Worm (Caenorhabditis elegans): ENCODE measurements around the gene E02H9.9.
"Not testable (repeated sequence)": the region's sequence is repeated elsewhere in the genome, so short reads cannot be mapped to it uniquely, and the experiment has no call there.

Gene E02H9.9

DNA sequence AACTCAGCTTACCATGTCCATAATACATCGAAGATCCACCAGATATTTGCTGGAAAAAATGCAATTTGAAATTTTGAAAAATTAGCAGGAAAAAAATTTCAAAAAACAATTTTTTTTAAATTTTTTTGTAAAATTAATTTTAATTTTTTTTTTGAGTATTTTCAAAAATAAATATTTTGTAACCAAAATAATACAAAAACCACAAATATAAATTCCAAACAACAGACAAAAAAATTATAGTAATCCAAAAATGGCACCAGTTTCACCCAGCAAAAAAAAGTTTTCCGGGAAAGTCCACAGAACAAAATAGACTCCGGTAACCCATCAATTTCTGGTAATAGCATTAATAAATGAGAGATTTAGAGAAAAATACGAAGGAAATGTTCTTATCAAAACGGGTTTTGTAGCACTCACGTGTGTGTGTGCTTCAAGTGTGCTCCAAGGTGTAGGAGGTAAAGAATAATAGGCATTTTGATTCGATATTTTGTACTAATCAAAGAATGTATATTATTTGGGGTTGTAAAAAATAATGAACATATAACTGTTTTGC, 13.3 kb downstream of the E02H9.9 start, which contains the start of gene nhr-121:
Gene nhr-121 (minus strand): TSS at position 51 of the 550 bp plus-strand sequence.
- TF ChIP-seq W03F9.2 (tag; optimal IDR thresholded peaks at IDR 0.05) (no peak), dao-5 (tag; optimal IDR thresholded peaks at IDR 0.05) (no peak), him-1 (tag; optimal IDR thresholded peaks at IDR 0.05) (no peak)

DNA sequence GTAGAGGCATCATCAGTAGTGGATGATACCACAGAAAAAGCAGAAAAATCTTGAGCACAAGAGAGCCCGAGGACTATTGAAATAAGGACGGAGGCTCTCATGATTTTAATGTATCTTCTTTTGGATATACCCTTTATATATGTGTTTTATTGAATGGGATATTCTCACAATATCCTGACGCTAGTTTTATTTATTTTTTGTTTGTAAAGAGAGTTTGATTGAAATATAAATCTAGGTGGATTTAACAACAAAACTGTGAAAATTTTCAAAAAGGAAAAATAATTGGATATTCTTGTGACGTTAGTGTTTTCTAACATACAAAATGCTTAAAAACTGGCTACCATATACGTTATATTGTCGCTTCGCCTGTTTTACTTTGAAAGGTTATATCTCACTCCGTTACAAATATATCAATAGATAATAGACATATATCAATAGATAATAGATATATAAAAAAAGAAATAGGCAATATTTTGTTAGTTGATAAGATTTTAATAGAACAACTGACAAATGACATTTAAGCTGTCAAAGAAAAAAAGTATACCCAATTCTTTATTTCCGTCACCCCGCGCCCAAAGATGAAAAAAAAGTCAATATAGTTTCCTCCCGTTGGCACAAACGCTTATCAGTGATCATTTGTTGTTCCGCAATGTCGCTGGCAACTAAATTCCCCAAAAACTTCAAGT, 22.4 kb downstream of the E02H9.9 start, which contains the start of the genes E02H9.7 and klo-2:
Gene E02H9.7 (minus strand): TSS at position 101 of the 686 bp plus-strand sequence.
Gene klo-2 (plus strand): TSS at position 636 of the 686 bp plus-strand sequence.
- TF ChIP-seq W03F9.2 (tag; optimal IDR thresholded peaks at IDR 0.05) = no peak
- TF ChIP-seq him-1 (tag; optimal IDR thresholded peaks at IDR 0.05) = no peak
- TF ChIP-seq dao-5 (tag; optimal IDR thresholded peaks at IDR 0.05) = no peak

DNA sequence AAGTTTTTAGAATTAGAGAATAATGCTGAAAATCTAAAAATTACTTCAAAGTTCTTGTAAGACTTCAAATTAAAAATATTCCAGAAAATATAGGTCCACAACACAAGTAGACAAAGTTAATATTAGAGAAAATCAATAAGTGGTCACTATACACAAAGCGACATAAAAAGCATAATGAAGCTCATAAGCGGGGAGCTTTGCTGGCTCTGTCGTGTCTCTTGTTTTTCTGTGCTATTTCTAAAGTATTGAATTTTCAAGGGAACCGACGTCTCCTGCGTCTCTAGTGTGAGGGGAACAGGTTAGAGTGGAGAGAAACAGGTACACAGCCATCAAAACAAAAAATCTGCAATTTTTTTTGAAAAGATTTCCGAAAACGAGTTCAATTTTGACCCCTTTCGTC, 29.6 kb downstream of the E02H9.9 start, which contains the start of gene E02H9.13:
Gene E02H9.13 (minus strand): TSS at position 199 of the 400 bp plus-strand sequence.
- no peak for TF ChIP-seq him-1 (tag; optimal IDR thresholded peaks at IDR 0.05)
- TF ChIP-seq dao-5 (tag; optimal IDR thresholded peaks at IDR 0.05) = no peak
- no peak for TF ChIP-seq W03F9.2 (tag; optimal IDR thresholded peaks at IDR 0.05)

DNA sequence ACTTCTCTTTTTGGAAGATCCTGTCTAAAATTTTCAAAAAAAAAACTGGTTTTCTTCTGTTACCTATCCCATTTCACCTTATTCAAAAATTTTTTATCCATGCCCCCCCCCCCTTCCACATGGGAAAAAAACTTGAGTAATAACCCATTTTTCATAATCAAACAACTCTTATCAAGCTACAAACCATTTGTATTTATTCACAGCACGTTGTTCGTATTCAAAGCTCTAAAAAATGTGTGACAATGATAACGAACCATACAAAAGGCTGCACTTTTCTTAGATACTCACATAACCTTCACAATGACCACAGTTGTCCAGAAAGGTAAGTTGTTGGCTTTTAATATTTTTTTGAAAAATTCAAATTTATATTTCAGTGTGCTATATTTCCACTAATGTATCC, 32.3 kb downstream of the E02H9.9 start, which contains the start of gene E02H9.6:
Gene E02H9.6 (plus strand): TSS at position 301 of the 400 bp plus-strand sequence.
- not testable (repeated sequence) for TF ChIP-seq dao-5, W03F9.2, him-1 (tag; optimal IDR thresholded peaks at IDR 0.05)

DNA sequence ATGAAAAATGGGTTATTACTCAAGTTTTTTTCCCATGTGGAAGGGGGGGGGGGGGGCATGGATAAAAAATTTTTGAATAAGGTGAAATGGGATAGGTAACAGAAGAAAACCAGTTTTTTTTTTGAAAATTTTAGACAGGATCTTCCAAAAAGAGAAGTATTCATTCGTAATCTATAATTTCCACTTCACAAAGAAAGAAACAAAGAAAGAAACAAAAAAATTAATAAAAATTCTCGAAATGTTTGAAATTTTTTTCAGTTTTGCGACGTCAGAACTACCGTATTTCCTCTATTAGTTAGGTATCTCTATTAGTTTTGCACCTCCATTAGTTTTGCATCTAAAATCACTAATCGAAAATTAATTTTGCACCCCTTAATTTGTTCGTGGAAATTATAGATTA, 32.7 kb downstream of the E02H9.9 start, which contains the start of gene W04B5.6:
Gene W04B5.6 (minus strand): TSS at position 101 of the 400 bp plus-strand sequence.
- not testable (repeated sequence) for TF ChIP-seq him-1, dao-5, W03F9.2 (tag; optimal IDR thresholded peaks at IDR 0.05)

DNA sequence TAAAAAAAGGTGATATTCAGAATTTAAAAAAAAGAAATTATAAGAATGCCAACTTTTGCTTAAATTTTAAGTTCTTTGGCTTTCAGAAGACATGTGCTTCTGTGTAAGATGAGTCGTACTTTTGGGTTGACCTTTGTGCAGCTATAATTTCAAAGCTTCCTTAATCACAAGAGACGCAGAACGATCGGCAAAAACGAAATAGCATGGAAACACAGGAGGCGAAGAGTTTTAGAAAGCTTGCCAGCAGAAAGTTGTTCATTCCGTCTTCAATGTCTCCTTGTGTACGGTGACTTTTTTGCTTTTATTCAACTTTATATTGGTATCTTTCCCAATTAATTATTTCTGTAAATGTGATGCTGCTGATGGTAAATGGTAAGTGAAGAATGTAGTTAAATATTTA, 35.2 kb downstream of the E02H9.9 start:
- no peak for TF ChIP-seq him-1 (tag; optimal IDR thresholded peaks at IDR 0.05)
- TF ChIP-seq W03F9.2 (tag; optimal IDR thresholded peaks at IDR 0.05) = no peak
- TF ChIP-seq dao-5 (tag; optimal IDR thresholded peaks at IDR 0.05) = no peak

DNA sequence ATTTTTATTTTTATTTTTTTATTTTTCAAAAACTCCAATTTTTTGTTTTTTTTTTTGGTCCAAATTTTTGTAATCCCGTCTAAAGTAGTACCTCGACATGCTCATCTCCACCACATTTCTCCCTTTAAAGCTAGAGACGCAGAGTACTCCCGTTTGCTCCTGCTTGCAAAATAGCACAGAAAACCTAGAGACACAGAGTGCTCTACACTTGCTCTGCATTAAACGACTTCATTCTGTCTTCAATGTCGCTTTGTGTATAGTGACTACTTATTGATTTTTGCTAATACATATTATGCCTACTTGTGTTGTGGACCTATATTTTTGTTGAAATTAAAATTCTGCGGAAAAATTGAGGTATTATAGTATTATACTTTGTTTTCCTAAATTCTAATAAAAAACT, 42.0 kb downstream of the E02H9.9 start, which contains the start of gene W04B5.8:
Gene W04B5.8 (plus strand): TSS at position 195 of the 400 bp plus-strand sequence.
- no peak for TF ChIP-seq W03F9.2 (tag; optimal IDR thresholded peaks at IDR 0.05)
- TF ChIP-seq dao-5 (tag; optimal IDR thresholded peaks at IDR 0.05) = no peak
- TF ChIP-seq him-1 (tag; optimal IDR thresholded peaks at IDR 0.05) = no peak

DNA sequence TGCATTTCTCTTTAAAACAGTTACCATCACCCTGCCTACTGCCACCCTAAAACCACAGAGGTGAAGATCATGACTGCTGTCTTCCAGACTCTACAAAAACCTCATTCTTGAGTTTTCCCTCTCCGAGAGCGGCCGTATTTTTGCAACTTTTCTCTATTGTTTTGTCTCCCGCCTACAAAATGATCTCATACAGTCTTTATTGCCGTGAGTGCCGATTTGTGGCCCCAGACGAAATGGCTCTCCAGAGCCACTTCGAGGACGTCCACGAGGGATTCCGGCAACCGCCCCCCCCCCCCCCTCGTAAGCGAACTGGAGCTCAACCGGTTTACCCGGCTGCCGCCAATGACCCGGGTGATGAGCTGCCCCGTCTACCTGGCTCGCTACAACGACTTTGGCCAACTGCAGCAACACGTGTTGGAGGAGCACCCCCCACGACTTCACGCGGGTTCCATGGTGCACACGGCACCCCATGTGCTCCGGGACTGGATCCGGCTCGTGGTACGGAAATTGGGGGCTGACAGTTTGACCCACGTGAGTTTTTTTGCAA, 43.2 kb downstream of the E02H9.9 start:
- no peak for TF ChIP-seq dao-5 (tag; optimal IDR thresholded peaks at IDR 0.05)
- TF ChIP-seq W03F9.2 (tag; optimal IDR thresholded peaks at IDR 0.05) = no peak
- no peak for TF ChIP-seq him-1 (tag; optimal IDR thresholded peaks at IDR 0.05)

DNA sequence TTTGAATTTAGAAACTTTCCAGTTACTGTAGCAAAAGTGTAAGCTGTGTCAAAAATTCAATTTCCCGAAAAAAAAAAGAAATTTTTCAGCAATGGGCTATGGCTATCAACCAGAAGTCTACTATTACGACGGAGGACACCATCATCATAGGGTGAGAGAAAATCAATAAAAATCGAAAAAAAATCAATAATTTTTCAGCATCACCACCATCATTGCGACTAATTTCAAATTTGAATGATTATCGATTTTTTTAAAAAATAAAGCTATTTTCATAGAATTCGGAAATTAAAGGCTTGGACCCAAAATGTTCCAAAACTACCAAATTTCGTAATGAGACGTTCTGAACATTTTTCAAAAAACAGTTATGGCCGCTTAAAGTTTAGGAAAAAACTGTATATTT, 44.5 kb downstream of the E02H9.9 start:
- TF ChIP-seq W03F9.2 (tag; optimal IDR thresholded peaks at IDR 0.05) = no peak
- no peak for TF ChIP-seq dao-5 (tag; optimal IDR thresholded peaks at IDR 0.05)
- no peak for TF ChIP-seq him-1 (tag; optimal IDR thresholded peaks at IDR 0.05)

DNA sequence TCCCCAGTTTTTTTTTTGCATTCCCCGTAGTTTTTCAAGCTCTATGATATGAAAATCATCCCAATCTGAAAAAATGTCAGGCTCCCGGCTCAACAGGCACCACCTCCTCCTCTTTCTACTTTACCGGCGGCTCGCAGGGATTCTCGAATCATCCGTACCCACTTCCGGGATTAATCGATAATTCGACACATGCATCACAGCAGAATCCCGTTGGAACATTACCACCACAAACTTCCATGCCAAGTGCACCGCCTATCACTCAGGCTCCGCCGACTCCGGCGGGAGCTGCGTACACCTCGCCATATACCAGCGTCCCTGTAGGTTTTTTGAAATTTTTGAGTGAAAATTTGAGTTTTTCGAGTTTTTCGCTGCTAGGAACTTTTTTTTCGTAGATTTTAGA, 46.9 kb downstream of the E02H9.9 start:
- no peak for TF ChIP-seq W03F9.2 (tag; optimal IDR thresholded peaks at IDR 0.05)
- TF ChIP-seq dao-5 (tag; optimal IDR thresholded peaks at IDR 0.05) = no peak
- TF ChIP-seq him-1 (tag; optimal IDR thresholded peaks at IDR 0.05) = no peak

DNA sequence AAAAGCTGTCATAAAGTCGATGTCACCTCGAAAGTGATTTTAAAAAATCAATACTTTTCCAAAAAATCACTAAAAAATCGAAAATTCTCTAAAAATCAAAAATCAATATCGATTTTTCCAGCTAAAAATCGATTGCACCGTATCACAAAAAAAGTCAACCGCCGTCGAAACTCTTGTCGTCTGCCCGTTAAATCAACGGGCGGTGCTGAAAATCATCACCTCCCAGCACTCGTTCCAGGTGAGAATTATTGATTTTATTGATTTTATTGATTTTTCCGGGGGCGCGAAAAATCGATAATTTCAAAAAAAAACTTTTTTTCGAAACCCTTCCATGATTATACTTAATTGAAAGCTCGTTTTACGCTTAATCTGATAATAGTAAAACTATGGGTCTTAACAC, 48.6 kb downstream of the E02H9.9 start:
- TF ChIP-seq him-1 (tag; optimal IDR thresholded peaks at IDR 0.05) = no peak
- TF ChIP-seq dao-5 (tag; optimal IDR thresholded peaks at IDR 0.05) = no peak
- TF ChIP-seq W03F9.2 (tag; optimal IDR thresholded peaks at IDR 0.05) = no peak

DNA sequence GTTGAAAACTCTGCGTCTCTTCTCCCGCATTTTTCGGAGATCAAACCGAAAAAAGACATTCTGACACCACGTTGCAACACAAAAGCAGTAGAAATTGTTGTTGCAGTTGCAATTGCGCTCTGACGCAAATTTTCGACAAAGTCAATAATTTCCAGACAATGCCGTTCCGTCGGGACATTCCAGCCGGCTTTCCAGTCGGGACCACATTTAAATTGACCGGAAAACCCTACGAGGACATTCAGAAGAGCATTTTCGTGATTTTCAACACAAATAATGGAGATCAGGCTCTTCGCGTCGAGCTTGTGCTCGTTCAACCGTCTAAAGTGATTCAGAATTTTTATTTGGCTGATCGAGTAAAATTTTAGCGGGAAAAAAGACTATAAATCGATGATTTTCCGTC, 49.1 kb downstream of the E02H9.9 start:
- TF ChIP-seq dao-5 (tag; optimal IDR thresholded peaks at IDR 0.05) (no peak), him-1 (tag; optimal IDR thresholded peaks at IDR 0.05) (no peak), W03F9.2 (tag; optimal IDR thresholded peaks at IDR 0.05) (no peak)

DNA sequence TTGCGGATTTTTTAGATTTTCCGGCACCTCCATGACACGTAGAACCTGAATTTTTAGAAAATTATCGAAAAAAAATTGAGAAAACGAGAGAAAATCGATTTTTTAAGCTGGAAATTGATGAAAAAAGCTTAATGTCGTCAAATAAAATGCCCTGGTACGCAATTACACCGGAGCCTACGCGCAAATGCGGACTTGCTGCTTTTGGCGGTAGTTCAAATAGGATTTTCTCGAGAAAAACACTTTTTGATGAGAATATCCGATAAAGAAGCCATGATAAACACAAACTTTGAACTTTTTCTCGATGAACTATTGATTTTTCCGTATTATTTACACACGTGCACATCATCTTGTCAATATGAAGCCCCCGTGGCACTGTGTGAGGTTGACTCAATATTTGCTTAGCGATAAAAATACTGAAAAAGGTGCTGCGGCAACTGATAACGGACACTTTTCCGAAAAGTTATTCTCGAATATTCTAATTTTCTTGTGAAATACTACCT, 49.9 kb downstream of the E02H9.9 start, which contains the start of the genes W04B5.5 and W04B5.3:
Gene W04B5.5 (minus strand): TSS at position 51 of the 500 bp plus-strand sequence.
Gene W04B5.3 (plus strand): TSS at position 356 of the 500 bp plus-strand sequence.
- TF ChIP-seq him-1 (tag; optimal IDR thresholded peaks at IDR 0.05) (no peak), W03F9.2 (tag; optimal IDR thresholded peaks at IDR 0.05) (no peak), dao-5 (tag; optimal IDR thresholded peaks at IDR 0.05) (no peak)
